Worm (Caenorhabditis elegans) whole organism, L3 larva: ENCODE data around the gene F55B11.4.

Experiments used
- fkh-10 ChIP-seq: sonication (generic microtip); optimal IDR thresholded peaks from 2 replicates; lab custom pipeline; 2017; ENCODE audit warnings: missing biosample characterization, missing genetic modification reagents, missing genetic modification characterization
- nfya-1 ChIP-seq: sonication (generic microtip); optimal IDR thresholded peaks from 2 replicates; lab custom pipeline; 2017; ENCODE audit warnings: missing genetic modification characterization, mild to moderate bottlenecking, missing compliant biosample characterization, antibody characterized with exemption, moderate library complexity; ENCODE audit not compliant: insufficient read depth
- ztf-11 ChIP-seq: fragments of 150-350 bp; optimal IDR thresholded peaks from 2 replicates; lab custom pipeline; 2014; ENCODE audit warnings: missing biosample characterization, missing genetic modification characterization

ce11 chrIV:14393838-14394237 lies 36.9 kb downstream of the F55B11.4 start, which contains the start of gene clc-8:
- no peak for TF ChIP-seq fkh-10 (GFP tag; lab: Kevin White, UChicago)
- TF ChIP-seq nfya-1 (tag; lab: Kevin White, UChicago), result no peak
- no peak for TF ChIP-seq ztf-11 (tag; lab: Kevin White, UChicago)
